Fruit fly (Drosophila melanogaster) whole organism, embryonic: ENCODE measurements around the gene CG17068.

Source experiments
- Asciz ChIP-seq: fragments of 200-800 bp; sonication (Bioruptor generic); optimal IDR thresholded peaks from 2 replicates; lab custom pipeline; 2017; ENCODE audit warnings: missing biosample characterization, mild to moderate bottlenecking, missing genetic modification characterization, missing genetic modification reagents
- Atf-2 ChIP-seq: fragments of 200-800 bp; sonication (Bioruptor generic); optimal IDR thresholded peaks from 2 replicates; lab custom pipeline; 2016; ENCODE audit warnings: missing biosample characterization, missing genetic modification characterization
- Atf6 ChIP-seq: fragments of 200-800 bp; sonication (Bioruptor generic); IDR thresholded peaks from 2 replicates; pipeline ENCODE4 v1.3.6; 2022; ENCODE audit warnings: missing biosample characterization, missing genetic modification characterization
- BtbVII ChIP-seq: fragments of 200-800 bp; sonication (Bioruptor generic); optimal IDR thresholded peaks from 3 replicates; lab custom pipeline; 2017; ENCODE audit warnings: missing biosample characterization, mild to moderate bottlenecking, missing genetic modification characterization
- CG10543 ChIP-seq: fragments of 200-800 bp; sonication (Bioruptor generic); optimal IDR thresholded peaks from 3 replicates; lab custom pipeline; 2017; ENCODE audit warnings: missing biosample characterization, mild to moderate bottlenecking, missing genetic modification characterization, moderate library complexity
- CG10565 ChIP-seq: fragments of 200-800 bp; sonication (Bioruptor generic); optimal IDR thresholded peaks from 3 replicates; lab custom pipeline; 2016; ENCODE audit warnings: missing biosample characterization, mild to moderate bottlenecking, missing genetic modification characterization
- CG11504 ChIP-seq: fragments of 200-800 bp; sonication (Bioruptor generic); optimal IDR thresholded peaks from 3 replicates; lab custom pipeline; 2019; ENCODE audit warnings: missing biosample characterization, mild to moderate bottlenecking, missing genetic modification characterization, moderate library complexity
- CG12155 ChIP-seq: fragments of 200-800 bp; sonication (Bioruptor generic); optimal IDR thresholded peaks from 3 replicates; lab custom pipeline; 2016; ENCODE audit warnings: missing biosample characterization, missing genetic modification characterization
- CG12659 ChIP-seq: fragments of 200-800 bp; sonication (Bioruptor generic); optimal IDR thresholded peaks from 3 replicates; lab custom pipeline; 2017; ENCODE audit warnings: mild to moderate bottlenecking, missing biosample characterization, missing genetic modification reagents, missing genetic modification characterization
- CG16813 ChIP-seq: fragments of 200-800 bp; sonication (Bioruptor generic); IDR thresholded peaks from 3 replicates; pipeline ENCODE4 v1.3.6; 2022; ENCODE audit warnings: missing biosample characterization, missing genetic modification characterization; ENCODE audit not compliant: partially characterized antibody
- CG17361 ChIP-seq: fragments of 200-800 bp; sonication (Bioruptor generic); IDR thresholded peaks from 3 replicates; pipeline ENCODE4 v1.3.6; 2022; ENCODE audit warnings: missing biosample characterization, missing genetic modification characterization
- CG18011 ChIP-seq: fragments of 200-800 bp; sonication (Bioruptor generic); optimal IDR thresholded peaks from 2 replicates; lab custom pipeline; 2017; ENCODE audit warnings: missing biosample characterization, missing genetic modification characterization, mild to moderate bottlenecking, moderate library complexity, missing genotype
- CG2116 ChIP-seq: fragments of 200-800 bp; sonication (Bioruptor generic); optimal IDR thresholded peaks from 3 replicates; lab custom pipeline; 2018; ENCODE audit warnings: missing biosample characterization, mild to moderate bottlenecking, missing genetic modification characterization
- CG31388 ChIP-seq: fragments of 200-800 bp; sonication (Bioruptor generic); optimal IDR thresholded peaks from 2 replicates; lab custom pipeline; 2016; ENCODE audit warnings: missing biosample characterization, missing genetic modification characterization
- CG32767 ChIP-seq: fragments of 200-800 bp; sonication (Bioruptor generic); IDR thresholded peaks from 2 replicates; pipeline ENCODE4 v1.3.6; 2022; ENCODE audit warnings: missing biosample characterization, missing genetic modification characterization
- CG3726 ChIP-seq: fragments of 200-800 bp; sonication (Bioruptor generic); IDR thresholded peaks from 3 replicates; pipeline ENCODE4, ENCODE4 v1.3.6; 2022; ENCODE audit warnings: missing biosample characterization, missing genetic modification characterization
- CG4730 ChIP-seq: fragments of 200-800 bp; sonication (Bioruptor generic); IDR thresholded peaks from 2 replicates; pipeline ENCODE4 v1.3.6; 2022; ENCODE audit warnings: missing biosample characterization, missing genetic modification characterization
- CG6854 ChIP-seq: fragments of 200-800 bp; sonication (Bioruptor generic); optimal IDR thresholded peaks from 3 replicates; lab custom pipeline; 2017; ENCODE audit warnings: missing biosample characterization, mild to moderate bottlenecking, missing genetic modification characterization
- CG9437 ChIP-seq: fragments of 200-800 bp; sonication (Bioruptor generic); optimal IDR thresholded peaks from 2 replicates; lab custom pipeline; 2018; ENCODE audit warnings: missing biosample characterization, mild to moderate bottlenecking, missing genetic modification characterization
- CG9876 ChIP-seq: fragments of 200-800 bp; sonication (Bioruptor generic); optimal IDR thresholded peaks from 2 replicates; lab custom pipeline; 2016; ENCODE audit warnings: missing biosample characterization, missing genetic modification characterization
- Dad ChIP-seq: fragments of 200-800 bp; sonication (Bioruptor generic); optimal IDR thresholded peaks from 3 replicates; lab custom pipeline; 2016; ENCODE audit warnings: missing biosample characterization, missing genetic modification characterization
- Dip2 ChIP-seq: fragments of 200-800 bp; sonication (Bioruptor generic); IDR thresholded peaks from 2 replicates; pipeline ENCODE4 v1.3.6; 2022; ENCODE audit warnings: missing biosample characterization, missing genetic modification characterization
- Drgx ChIP-seq: fragments of 200-800 bp; sonication (Bioruptor generic); IDR thresholded peaks from 2 replicates; pipeline ENCODE4 v1.3.6; 2022; ENCODE audit warnings: missing biosample characterization, missing genetic modification characterization
- Gug ChIP-seq: fragments of 200-800 bp; sonication (Bioruptor generic); IDR thresholded peaks from 4 replicates; pipeline ENCODE4 v1.3.6; 2022; ENCODE audit warnings: missing biosample characterization, missing genetic modification characterization
- HLH3B ChIP-seq: fragments of 200-800 bp; sonication (Bioruptor generic); IDR thresholded peaks from 2 replicates; pipeline ENCODE4 v1.3.6; 2022; ENCODE audit warnings: missing biosample characterization, missing genetic modification characterization
- Hmr ChIP-seq: fragments of 200-800 bp; sonication (Bioruptor generic); optimal IDR thresholded peaks from 3 replicates; lab custom pipeline; 2017; ENCODE audit warnings: mild to moderate bottlenecking, missing biosample characterization, missing genetic modification reagents, missing genetic modification characterization
- NC2β ChIP-seq: fragments of 200-800 bp; sonication (Bioruptor generic); optimal IDR thresholded peaks from 2 replicates; lab custom pipeline; 2016; ENCODE audit warnings: missing biosample characterization, missing genetic modification characterization
- Ssrp ChIP-seq: fragments of 200-800 bp; sonication (Bioruptor generic); optimal IDR thresholded peaks from 2 replicates; lab custom pipeline; 2018; ENCODE audit warnings: missing biosample characterization, mild to moderate bottlenecking, missing genetic modification characterization, moderate library complexity
- Tbp ChIP-seq: fragments of >200 bp; optimal IDR thresholded peaks from 2 replicates; lab custom pipeline; 2018; ENCODE audit warnings: missing biosample characterization, missing genetic modification characterization
- Vsx1 ChIP-seq: fragments of 200-800 bp; sonication (Bioruptor generic); optimal IDR thresholded peaks from 2 replicates; lab custom pipeline; 2017; ENCODE audit warnings: missing biosample characterization, mild to moderate bottlenecking, missing genetic modification characterization, missing genetic modification reagents
- ash1 ChIP-seq: fragments of 200-800 bp; sonication (Bioruptor generic); optimal IDR thresholded peaks from 2 replicates; lab custom pipeline; 2018; ENCODE audit warnings: missing biosample characterization, mild to moderate bottlenecking, missing genetic modification characterization
- bcd ChIP-seq: fragments of 200-800 bp; sonication (Bioruptor generic); optimal IDR thresholded peaks from 2 replicates; lab custom pipeline; 2017; ENCODE audit warnings: missing biosample characterization, mild to moderate bottlenecking, missing genetic modification characterization
- bsh ChIP-seq, 2 experiments: fragments of 200-800 bp; sonication (Bioruptor generic); optimal IDR thresholded peaks; 2 replicates each; lab custom pipeline; 2017 to 2018; ENCODE audit warnings: mild to moderate bottlenecking in 2 of 2, missing biosample characterization in 2 of 2, missing genetic modification characterization in 2 of 2, moderate library complexity in 1 of 2
- dimm ChIP-seq: fragments of 200-800 bp; sonication (Bioruptor generic); IDR thresholded peaks from 2 replicates; pipeline ENCODE4 v1.3.6; 2022; ENCODE audit warnings: missing biosample characterization, missing genetic modification characterization
- exex ChIP-seq: fragments of 200-800 bp; sonication (Bioruptor generic); optimal IDR thresholded peaks from 4 replicates; lab custom pipeline; 2018; ENCODE audit warnings: missing biosample characterization, mild to moderate bottlenecking, missing genetic modification characterization, moderate library complexity
- fd3F ChIP-seq: fragments of 200-800 bp; sonication (Bioruptor generic); optimal IDR thresholded peaks from 2 replicates; lab custom pipeline; 2018; ENCODE audit warnings: missing biosample characterization, mild to moderate bottlenecking, missing genetic modification characterization, moderate library complexity
- her ChIP-seq: fragments of 200-800 bp; sonication (Bioruptor generic); optimal IDR thresholded peaks from 2 replicates; lab custom pipeline; 2016; ENCODE audit warnings: missing biosample characterization, missing genetic modification characterization
- lilli ChIP-seq: fragments of 200-800 bp; sonication (Bioruptor generic); optimal IDR thresholded peaks from 3 replicates; lab custom pipeline; 2016; ENCODE audit warnings: missing biosample characterization, missing genetic modification characterization
- lov ChIP-seq, 2 experiments: fragments of 200-800 bp in 1 of 2; fragments of >200 bp in 1 of 2; sonication (Bioruptor generic) in 1 of 2; IDR thresholded peaks in 1 of 2; optimal IDR thresholded peaks in 1 of 2; 2 replicates in 1 of 2; 3 replicates in 1 of 2; pipeline versions ENCODE4 v1.3.6 to Lab custom; 2017 to 2022; ENCODE audit warnings: missing biosample characterization in 1 of 2, missing genetic modification characterization in 1 of 2
- org-1 ChIP-seq: fragments of 200-800 bp; sonication (Bioruptor generic); optimal IDR thresholded peaks from 2 replicates; lab custom pipeline; 2017; ENCODE audit warnings: missing biosample characterization, missing genetic modification characterization
- pan ChIP-seq, 4 experiments: fragments of >200 bp in 3 of 4; fragments of 200-800 bp in 1 of 4; sonication (Bioruptor generic) in 1 of 4; optimal IDR thresholded peaks in 3 of 4; IDR thresholded peaks in 1 of 4; 2 replicates each; pipeline versions ENCODE4 v1.3.6 to Lab custom; 2017 to 2022; ENCODE audit warnings: missing biosample characterization in 2 of 4, missing genetic modification characterization in 2 of 4, mixed read lengths in 1 of 4
- schlank ChIP-seq: fragments of 200-800 bp; sonication (Bioruptor generic); optimal IDR thresholded peaks from 2 replicates; lab custom pipeline; 2018; ENCODE audit warnings: missing biosample characterization, mild to moderate bottlenecking, missing genetic modification characterization
- sens ChIP-seq: fragments of 200-800 bp; sonication (Bioruptor generic); peaks from one replicate; lab custom pipeline; 2016; ENCODE audit warnings: missing biosample characterization, missing genetic modification characterization
- sisA ChIP-seq: fragments of 200-800 bp; sonication (Bioruptor generic); IDR thresholded peaks from 2 replicates; pipeline ENCODE4 v1.3.6; 2022; ENCODE audit warnings: missing biosample characterization, missing genetic modification characterization
- tap ChIP-seq: fragments of 200-800 bp; optimal IDR thresholded peaks from 3 replicates; lab custom pipeline; 2019; ENCODE audit warnings: missing biosample characterization, mild to moderate bottlenecking, missing genetic modification characterization, moderate library complexity
- tna ChIP-seq: fragments of 200-800 bp; sonication (Bioruptor generic); IDR thresholded peaks from 2 replicates; pipeline ENCODE4 v1.3.6; 2022; ENCODE audit warnings: missing biosample characterization, missing genetic modification characterization; ENCODE audit not compliant: partially characterized antibody
- toy ChIP-seq: fragments of 200-800 bp; sonication (Bioruptor generic); IDR thresholded peaks from 2 replicates; pipeline ENCODE4 v1.3.6; 2022; ENCODE audit warnings: missing biosample characterization, missing genetic modification characterization
- tx ChIP-seq: fragments of 200-800 bp; sonication (Bioruptor generic); optimal IDR thresholded peaks from 2 replicates; lab custom pipeline; 2016; ENCODE audit warnings: missing biosample characterization, missing genetic modification characterization
- vfl ChIP-seq: fragments of 200-800 bp; sonication (Bioruptor generic); optimal IDR thresholded peaks from 2 replicates; lab custom pipeline; 2016; ENCODE audit warnings: missing biosample characterization, missing genetic modification characterization
- wdn ChIP-seq: fragments of 200-800 bp; sonication (Bioruptor generic); IDR thresholded peaks from 2 replicates; pipeline ENCODE4 v1.3.6; 2022; ENCODE audit warnings: missing biosample characterization, missing genetic modification characterization
- z ChIP-seq: fragments of 200-800 bp; sonication (Bioruptor generic); IDR thresholded peaks from 3 replicates; pipeline ENCODE4 v1.3.6; 2022; ENCODE audit warnings: missing biosample characterization, missing genetic modification characterization

The CG17068 gene

dm6 chrX:20251069-20251468, at the start of gene CG17068, which contains the start of gene Rab10 (continued):
- no peak for TF ChIP-seq CG3726 (GFP tag; lab: Robert Waterston, UW)
- TF ChIP-seq CG9876: no peak
- TF ChIP-seq CG10543 (GFP tag; lab: Kevin White, UChicago): no peak
- peak; percentile 84 for TF ChIP-seq tna (GFP tag; lab: Robert Waterston, UW)
- TF ChIP-seq pan (optimal IDR thresholded peaks at IDR 0.05; lab: Kevin White, UChicago): no peak
- no peak for TF ChIP-seq pan (GFP tag; optimal IDR thresholded peaks at IDR 0.05 in 1 of 2, IDR thresholded peaks at IDR 0.05 in 1 of 2)
- no peak; the same call in 3 of the 4 replicates for TF ChIP-seq Gug
- TF ChIP-seq Dad (GFP tag; lab: Kevin White, UChicago): no peak
- TF ChIP-seq NC2β (GFP tag; lab: Kevin White, UChicago): no peak
- no peak for TF ChIP-seq toy (GFP tag; lab: Robert Waterston, UW)
- no peak for TF ChIP-seq CG12155
- no peak for TF ChIP-seq Vsx1
- no peak for TF ChIP-seq Drgx (GFP tag; lab: Robert Waterston, UW)
- no peak for TF ChIP-seq HLH3B (GFP tag; lab: Robert Waterston, UW)
- no peak for TF ChIP-seq dimm (GFP tag; lab: Robert Waterston, UW)
- TF ChIP-seq fd3F (GFP tag; lab: Kevin White, UChicago): no peak
- peak; percentile 88 for TF ChIP-seq sens
- TF ChIP-seq z (GFP tag; lab: Robert Waterston, UW): no peak
- TF ChIP-seq CG12659 (GFP tag; lab: Kevin White, UChicago): peak; percentile 34
- no peak for TF ChIP-seq bcd (GFP tag; lab: Kevin White, UChicago)
- TF ChIP-seq CG17361 (GFP tag; lab: Robert Waterston, UW): no peak
- TF ChIP-seq CG16813 (GFP tag; lab: Robert Waterston, UW): peak; percentile 96
- TF ChIP-seq CG10565: no peak
- no peak for TF ChIP-seq CG9437
- no peak for TF ChIP-seq ash1 (GFP tag; lab: Kevin White, UChicago)
- no peak for TF ChIP-seq org-1 (GFP tag; lab: Kevin White, UChicago)
- no peak for TF ChIP-seq schlank (tag; lab: Kevin White, UChicago)
- TF ChIP-seq lilli: no peak
- no peak for TF ChIP-seq tap
- TF ChIP-seq Tbp: no peak
- TF ChIP-seq Ssrp (tag; lab: Kevin White, UChicago): no peak
- no peak for TF ChIP-seq CG4730 (GFP tag; lab: Robert Waterston, UW)
- TF ChIP-seq CG18011 (GFP tag; lab: Kevin White, UChicago): no peak
- no peak for TF ChIP-seq bsh (GFP tag; optimal IDR thresholded peaks at IDR 0.05; lab: Kevin White, UChicago)
- TF ChIP-seq Hmr (GFP tag; lab: Kevin White, UChicago): no peak
- no peak for TF ChIP-seq CG11504 (tag; lab: Kevin White, UChicago)
- no peak for TF ChIP-seq exex
- TF ChIP-seq wdn: no peak
- TF ChIP-seq CG32767 (GFP tag; lab: Robert Waterston, UW): no peak
- TF ChIP-seq Asciz (GFP tag; lab: Kevin White, UChicago): no peak
- TF ChIP-seq lov (optimal IDR thresholded peaks at IDR 0.05; lab: Kevin White, UChicago): no peak
- TF ChIP-seq lov (GFP tag; IDR thresholded peaks at IDR 0.05; lab: Robert Waterston, UW): no peak
- TF ChIP-seq CG2116 (GFP tag; lab: Kevin White, UChicago): peak; percentile 81
- TF ChIP-seq her: no peak
- TF ChIP-seq tx (GFP tag; lab: Kevin White, UChicago): no peak
- TF ChIP-seq BtbVII (GFP tag; lab: Kevin White, UChicago): no peak
- TF ChIP-seq Dip2 (GFP tag; lab: Robert Waterston, UW): no peak
- TF ChIP-seq CG31388 (GFP tag; lab: Kevin White, UChicago): no peak
- no peak for TF ChIP-seq sisA (GFP tag; lab: Robert Waterston, UW)
- TF ChIP-seq vfl: no peak
- no peak for TF ChIP-seq Atf-2 (GFP tag; lab: Kevin White, UChicago)
- TF ChIP-seq CG6854: no peak
- TF ChIP-seq Atf6 (GFP tag; lab: Robert Waterston, UW): no peak
